Worm (Caenorhabditis elegans) whole organism, mixed stage, embryonic: ENCODE results near the gene K08H10.6.

Experiments used
- M03D4.4 ChIP-seq: sonication (generic microtip); optimal IDR thresholded peaks from 2 replicates; lab custom pipeline; 2017; ENCODE audit warnings: mild to moderate bottlenecking, missing genetic modification characterization, missing compliant biosample characterization
- bed-3 ChIP-seq: fragments of 200-800 bp; sonication (Bioruptor generic); optimal IDR thresholded peaks from 3 replicates; lab custom pipeline; 2018; ENCODE audit warnings: mild to moderate bottlenecking, missing genetic modification characterization, moderate library complexity, missing compliant biosample characterization
- blmp-1 ChIP-seq: fragments of 150-350 bp; optimal IDR thresholded peaks from 2 replicates; lab custom pipeline; 2014; ENCODE audit warnings: missing biosample characterization, missing genetic modification characterization
- ceh-39 ChIP-seq: fragments of 150-350 bp; optimal IDR thresholded peaks from 2 replicates; lab custom pipeline; 2014; ENCODE audit warnings: missing biosample characterization, missing genetic modification characterization
- ceh-83 ChIP-seq: fragments of 200-800 bp; sonication (Bioruptor generic); optimal IDR thresholded peaks from 2 replicates; lab custom pipeline; 2018; ENCODE audit warnings: mild to moderate bottlenecking, missing genetic modification characterization, missing compliant biosample characterization
- ces-1 ChIP-seq: fragments of 150-350 bp; optimal IDR thresholded peaks from 2 replicates; lab custom pipeline; 2014; ENCODE audit warnings: missing biosample characterization, missing genetic modification reagents, missing genetic modification characterization
- cnd-1 ChIP-seq: fragments of 200-800 bp; sonication (Bioruptor generic); optimal IDR thresholded peaks from 2 replicates; lab custom pipeline; 2018; ENCODE audit warnings: mild to moderate bottlenecking, missing genetic modification characterization, missing compliant biosample characterization
- drap-1 ChIP-seq: fragments of 200-800 bp; sonication (Bioruptor generic); optimal IDR thresholded peaks from 3 replicates; lab custom pipeline; 2018; ENCODE audit warnings: mild to moderate bottlenecking, missing genetic modification characterization, missing compliant biosample characterization
- elt-1 ChIP-seq: sonication (generic microtip); optimal IDR thresholded peaks from 2 replicates; lab custom pipeline; 2017; ENCODE audit warnings: missing genetic modification characterization, mild to moderate bottlenecking, missing compliant biosample characterization, antibody characterized with exemption, moderate library complexity, borderline replicate concordance; ENCODE audit not compliant: insufficient read depth
- elt-3 ChIP-seq: fragments of 150-350 bp; optimal IDR thresholded peaks from 2 replicates; lab custom pipeline; 2014; ENCODE audit warnings: missing biosample characterization, missing genetic modification characterization
- hlh-1 ChIP-seq: fragments of 150-350 bp; optimal IDR thresholded peaks from 2 replicates; lab custom pipeline; 2014; ENCODE audit warnings: missing biosample characterization, missing genetic modification reagents, missing genetic modification characterization
- lin-13 ChIP-seq: fragments of 150-350 bp; optimal IDR thresholded peaks from 2 replicates; lab custom pipeline; 2014; ENCODE audit warnings: missing biosample characterization, missing genetic modification characterization
- lin-32 ChIP-seq: fragments of 200-800 bp; sonication (Bioruptor generic); optimal IDR thresholded peaks from 2 replicates; lab custom pipeline; 2018; ENCODE audit warnings: mild to moderate bottlenecking, missing genetic modification characterization, missing compliant biosample characterization
- mab-5 ChIP-seq: fragments of 150-350 bp; optimal IDR thresholded peaks from 2 replicates; lab custom pipeline; 2014; ENCODE audit warnings: missing biosample characterization, missing genetic modification characterization
- mep-1 ChIP-seq: fragments of 150-350 bp; optimal IDR thresholded peaks from 2 replicates; lab custom pipeline; 2017; ENCODE audit warnings: missing biosample characterization, missing genetic modification reagents, missing genetic modification characterization, inconsistent platforms
- nhr-12 ChIP-seq: fragments of 150-350 bp; optimal IDR thresholded peaks from 2 replicates; lab custom pipeline; 2014; ENCODE audit warnings: missing biosample characterization, missing genetic modification characterization
- nhr-2 ChIP-seq: fragments of 150-350 bp; optimal IDR thresholded peaks from 2 replicates; lab custom pipeline; 2014; ENCODE audit warnings: missing biosample characterization, missing genetic modification characterization
- nhr-28 ChIP-seq: fragments of 150-350 bp; optimal IDR thresholded peaks from 2 replicates; lab custom pipeline; 2014; ENCODE audit warnings: missing biosample characterization, missing genetic modification characterization
- nhr-76 ChIP-seq: sonication (generic microtip); optimal IDR thresholded peaks from 2 replicates; lab custom pipeline; 2017; ENCODE audit warnings: missing biosample characterization, missing genetic modification characterization
- pha-4 ChIP-seq: fragments of 150-350 bp; optimal IDR thresholded peaks from 2 replicates; lab custom pipeline; 2018; ENCODE audit warnings: missing biosample characterization, missing genetic modification reagents, missing genetic modification characterization
- sem-2 ChIP-seq: fragments of 200-800 bp; sonication (Bioruptor generic); optimal IDR thresholded peaks from 2 replicates; lab custom pipeline; 2018; ENCODE audit warnings: mild to moderate bottlenecking, missing genetic modification characterization, missing compliant biosample characterization
- snpc-4 ChIP-seq: fragments of 150-350 bp; optimal IDR thresholded peaks from 2 replicates; lab custom pipeline; 2014; ENCODE audit warnings: missing biosample characterization, missing genetic modification characterization
- unc-120 ChIP-seq: sonication (generic microtip); optimal IDR thresholded peaks from 2 replicates; lab custom pipeline; 2017; ENCODE audit warnings: missing genetic modification characterization, missing compliant biosample characterization; ENCODE audit not compliant: poor library complexity, severe bottlenecking
- unc-39 ChIP-seq: fragments of 150-350 bp; optimal IDR thresholded peaks from 2 replicates; lab custom pipeline; 2014; ENCODE audit warnings: missing biosample characterization, missing genetic modification characterization
- unc-62 ChIP-seq: fragments of 150-350 bp; optimal IDR thresholded peaks from 2 replicates; lab custom pipeline; 2014; ENCODE audit warnings: missing biosample characterization, missing genetic modification reagents, missing genetic modification characterization
- ztf-11 ChIP-seq: fragments of 150-350 bp; optimal IDR thresholded peaks from 2 replicates; lab custom pipeline; 2014; ENCODE audit warnings: missing biosample characterization, missing genetic modification characterization

K08H10.6 gene

DNA sequence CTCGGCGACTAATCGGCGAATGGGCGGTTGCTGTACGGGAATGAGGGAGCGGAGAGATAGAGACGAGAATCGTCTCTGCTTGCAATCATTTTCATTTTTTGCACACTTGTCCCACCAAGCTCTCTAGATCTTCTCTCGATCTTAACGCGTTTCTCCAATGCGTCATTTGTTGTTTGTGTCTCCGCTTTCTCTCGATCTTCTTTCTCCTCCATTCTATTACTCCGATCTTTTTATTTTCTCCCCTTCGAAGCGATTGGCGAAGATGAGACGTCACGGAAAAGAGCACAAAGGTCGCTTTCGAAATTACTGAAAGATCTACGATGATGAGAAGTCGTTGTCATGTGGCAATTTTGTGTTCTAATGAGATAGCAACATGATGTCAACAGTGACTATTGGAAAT, 37.0 kb downstream of the K08H10.6 start:
- no peak for TF ChIP-seq drap-1 (GFP tag; lab: Kevin White, UChicago)
- TF ChIP-seq mab-5 (tag; lab: Kevin White, UChicago) = peak; percentile 35
- TF ChIP-seq unc-120 = peak; percentile 66
- TF ChIP-seq unc-62 = peak; percentile 66
- peak; percentile 98 for TF ChIP-seq hlh-1 (tag; lab: Kevin White, UChicago)
- no peak for TF ChIP-seq ceh-39 (tag; lab: Kevin White, UChicago)

DNA sequence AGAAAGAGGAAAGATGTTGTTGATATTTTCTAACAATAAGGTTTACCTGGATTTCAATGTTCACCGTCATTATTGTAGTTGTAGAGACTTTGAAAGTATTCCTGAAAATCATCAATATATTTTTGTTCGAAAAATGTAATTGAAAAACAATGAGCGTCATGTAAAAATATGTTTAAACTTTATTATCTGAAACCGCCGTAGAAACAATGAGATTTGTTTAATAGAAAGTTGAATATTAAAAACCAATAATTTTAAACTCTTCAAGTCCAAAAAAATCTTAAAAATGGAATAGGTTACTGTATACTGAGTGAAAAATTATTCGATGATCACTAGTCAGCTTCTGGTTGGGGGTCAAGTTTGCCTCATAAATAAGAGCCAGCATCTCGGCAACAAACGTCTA, 37.5 kb downstream of the K08H10.6 start, which contains the start of gene anmt-3:
anmt-3 (minus strand) TSS at position 101 of the 400 bp plus-strand sequence.
- TF ChIP-seq ces-1 (no peak), unc-39 (no peak), ztf-11 (tag; lab: Kevin White, UChicago) (no peak), nhr-76 (no peak), unc-62 (no peak), drap-1 (GFP tag; lab: Kevin White, UChicago) (no peak)
- TF ChIP-seq, all 35 proteins: peak for 0

DNA sequence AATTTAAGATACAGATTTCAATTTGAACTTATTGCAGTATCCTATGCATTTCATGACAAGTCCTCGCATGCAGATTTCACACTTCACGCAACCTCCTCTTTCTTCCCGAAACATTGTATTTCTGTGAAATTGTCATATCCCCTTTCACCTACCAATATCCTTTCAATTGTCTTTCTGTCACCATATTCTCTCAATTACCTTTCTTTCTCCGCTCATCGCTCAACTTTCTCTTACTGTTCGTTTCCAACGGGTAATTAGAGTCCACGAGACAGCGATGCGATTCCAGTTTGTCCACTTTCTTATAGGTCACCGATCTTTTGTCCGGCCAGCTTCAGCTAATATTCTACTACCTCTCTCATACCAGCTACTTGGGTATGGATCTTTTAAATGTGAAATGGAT, 43.3 kb downstream of the K08H10.6 start, which contains the start of gene mam-5:
mam-5 (plus strand) TSS at position 304 of the 400 bp plus-strand sequence.
- TF ChIP-seq blmp-1 (tag; lab: Kevin White, UChicago) (peak; percentile 56), hlh-1 (tag; lab: Kevin White, UChicago) (no peak)

DNA sequence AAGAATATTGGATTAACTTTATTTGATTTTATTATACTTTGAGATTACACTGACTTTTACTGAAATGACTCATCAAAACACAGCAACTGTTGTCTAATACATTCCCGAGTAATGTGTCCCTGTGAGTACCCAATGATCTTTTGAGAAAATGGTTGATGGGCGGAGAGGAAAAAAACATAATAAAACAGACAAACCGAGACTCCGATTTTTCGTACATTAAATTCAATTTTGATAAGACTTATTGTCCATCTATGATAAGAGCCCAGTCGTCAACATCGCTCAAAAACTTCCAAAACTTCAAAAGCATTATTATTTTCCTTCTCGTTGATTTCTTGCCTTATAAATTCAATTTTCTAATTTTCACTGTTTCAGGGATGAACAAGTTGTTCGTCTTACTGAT, 44.8 kb downstream of the K08H10.6 start, which contains the start of gene ttr-46:
ttr-46 (plus strand) TSS at position 373 of the 400 bp plus-strand sequence.
- TF ChIP-seq unc-39 (no peak), nhr-28 (tag; lab: Kevin White, UChicago) (no peak), bed-3 (GFP tag; lab: Kevin White, UChicago) (no peak), nhr-2 (tag; lab: Kevin White, UChicago) (no peak), nhr-12 (tag; lab: Kevin White, UChicago) (no peak), pha-4 (no peak), snpc-4 (tag; lab: Kevin White, UChicago) (no peak), ceh-83 (GFP tag; lab: Kevin White, UChicago) (no peak)

DNA sequence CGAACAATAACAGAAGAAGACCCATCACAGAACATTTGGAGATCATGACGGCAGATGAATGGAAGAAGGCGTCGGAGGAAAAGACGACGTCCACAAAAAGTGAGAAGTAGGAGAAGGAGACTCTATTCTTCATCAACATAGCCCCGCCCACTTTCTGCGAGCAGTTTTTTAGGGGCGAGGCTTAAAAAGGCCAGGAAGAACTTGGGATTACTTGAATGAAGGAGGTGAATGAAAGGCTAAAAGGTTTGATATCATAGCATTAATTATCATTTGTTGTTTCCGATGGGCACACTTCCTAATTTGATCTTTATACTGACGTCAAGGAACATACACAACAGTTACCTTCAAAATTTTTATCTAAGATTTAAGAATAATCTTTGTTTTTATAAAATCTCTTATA, 46.9 kb downstream of the K08H10.6 start, which contains the start of gene nlp-58:
nlp-58 (minus strand) TSS at position 101 of the 400 bp plus-strand sequence.
- TF ChIP-seq drap-1 (GFP tag; lab: Kevin White, UChicago) (no peak), cnd-1 (tag; lab: Kevin White, UChicago) (no peak), mep-1 (tag; lab: Kevin White, UChicago) (no peak), M03D4.4 (tag; lab: Kevin White, UChicago) (no peak), lin-13 (tag; lab: Kevin White, UChicago) (no peak), ceh-39 (tag; lab: Kevin White, UChicago) (no peak), elt-1 (no peak), snpc-4 (tag; lab: Kevin White, UChicago) (no peak), ceh-83 (GFP tag; lab: Kevin White, UChicago) (no peak)

DNA sequence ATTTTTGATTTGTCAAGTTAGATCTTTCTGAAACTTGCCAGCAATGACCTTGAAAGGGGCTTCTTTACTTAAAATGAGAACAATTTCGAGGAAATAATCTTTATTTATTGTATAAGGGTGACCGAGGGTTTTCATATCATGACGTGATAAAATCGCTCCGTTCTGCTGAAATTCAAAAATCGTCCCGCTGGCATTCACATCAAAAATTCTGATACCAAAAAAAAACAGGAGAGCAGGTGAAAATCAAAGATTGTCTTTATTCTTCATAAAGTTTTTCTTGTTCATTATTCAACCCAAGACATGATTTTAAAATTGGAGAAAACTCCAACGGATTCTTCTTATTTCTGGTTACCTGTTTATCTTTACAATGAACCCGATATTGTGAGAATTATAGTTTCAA, 51.6 kb downstream of the K08H10.6 start, which contains the start of gene sre-28:
sre-28 (plus strand) TSS at position 301 of the 400 bp plus-strand sequence.
- TF ChIP-seq nhr-28 (tag; lab: Kevin White, UChicago) = no peak
- no peak for TF ChIP-seq sem-2 (GFP tag; lab: Kevin White, UChicago)
- TF ChIP-seq lin-32 (GFP tag; lab: Kevin White, UChicago) = no peak
- no peak for TF ChIP-seq elt-3 (tag; lab: Kevin White, UChicago)
- no peak for TF ChIP-seq unc-62
